Worm (Caenorhabditis elegans) whole organism, L4/young adult: ENCODE results near the gene pqn-51.

Source experiments
- W03F9.2 ChIP-seq: fragments of 150-350 bp; optimal IDR thresholded peaks from 2 replicates; lab custom pipeline; 2014; ENCODE audit warnings: missing biosample characterization, missing genetic modification characterization
- dao-5 ChIP-seq: sonication (generic microtip); optimal IDR thresholded peaks from 2 replicates; lab custom pipeline; 2016; ENCODE audit warnings: missing genotype, missing genetic modification characterization, moderate library complexity, missing compliant biosample characterization
- him-1 ChIP-seq: sonication (generic microtip); optimal IDR thresholded peaks from 2 replicates; lab custom pipeline; 2016; ENCODE audit warnings: missing genotype, missing genetic modification reagents, missing genetic modification characterization, missing compliant biosample characterization

pqn-51 gene

DNA sequence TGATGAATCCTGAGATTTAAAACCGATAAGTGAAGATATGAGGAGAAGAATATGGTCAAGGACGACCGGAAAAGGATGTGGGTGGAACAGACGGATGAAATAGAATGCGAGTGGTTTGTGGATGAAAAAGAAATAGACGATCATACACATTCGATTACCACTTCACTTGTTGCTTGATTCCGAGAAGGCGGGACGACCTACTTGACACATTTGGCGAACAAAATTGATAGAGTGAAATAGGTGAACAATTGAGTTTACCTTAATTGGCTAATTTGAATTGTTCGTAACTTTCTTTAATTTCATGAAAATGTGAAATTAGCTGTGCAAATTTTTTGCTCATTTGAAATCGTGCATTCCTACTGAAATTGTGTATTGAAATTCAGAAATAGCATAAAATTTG, 22.7 kb downstream of the pqn-51 start, which contains the start of gene Y58A7A.2:
Gene Y58A7A.2, minus strand, starts transcription at position 101 of the 400 bp plus-strand sequence.
- TF ChIP-seq W03F9.2 (tag; lab: Kevin White, UChicago) (no peak), him-1 (tag; lab: Kevin White, UChicago) (no peak), dao-5 (tag; lab: Kevin White, UChicago) (no peak)

DNA sequence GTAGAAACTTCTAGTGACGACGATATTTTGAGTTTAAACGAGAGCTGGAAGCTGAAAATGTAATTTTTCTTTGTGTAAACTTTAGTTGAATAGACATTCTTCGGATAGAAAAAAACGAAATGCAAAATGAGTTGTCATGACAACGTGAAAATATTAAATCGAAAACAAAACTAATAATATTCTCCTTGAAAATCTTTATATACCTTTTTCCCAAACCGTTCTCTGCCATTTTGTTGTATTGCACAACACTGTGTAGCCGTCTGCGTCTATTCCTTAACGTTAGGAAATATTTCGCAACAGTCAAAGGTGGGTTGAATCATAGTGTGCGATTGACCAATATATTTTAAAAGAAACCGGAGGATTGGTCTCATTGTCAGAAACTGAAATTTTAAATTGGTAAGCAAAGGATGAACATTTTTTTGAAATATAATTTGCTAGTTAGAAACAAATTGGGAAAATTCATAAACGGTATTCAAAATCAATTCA, 31.5 kb downstream of the pqn-51 start, which contains the start of gene Y58A7A.3:
Gene Y58A7A.3, minus strand, starts transcription at position 51 of the 486 bp plus-strand sequence.
- no peak for TF ChIP-seq dao-5 (tag; lab: Kevin White, UChicago)
- peak; percentile 68 for TF ChIP-seq W03F9.2 (tag; lab: Kevin White, UChicago)
- TF ChIP-seq him-1 (tag; lab: Kevin White, UChicago), result no peak

DNA sequence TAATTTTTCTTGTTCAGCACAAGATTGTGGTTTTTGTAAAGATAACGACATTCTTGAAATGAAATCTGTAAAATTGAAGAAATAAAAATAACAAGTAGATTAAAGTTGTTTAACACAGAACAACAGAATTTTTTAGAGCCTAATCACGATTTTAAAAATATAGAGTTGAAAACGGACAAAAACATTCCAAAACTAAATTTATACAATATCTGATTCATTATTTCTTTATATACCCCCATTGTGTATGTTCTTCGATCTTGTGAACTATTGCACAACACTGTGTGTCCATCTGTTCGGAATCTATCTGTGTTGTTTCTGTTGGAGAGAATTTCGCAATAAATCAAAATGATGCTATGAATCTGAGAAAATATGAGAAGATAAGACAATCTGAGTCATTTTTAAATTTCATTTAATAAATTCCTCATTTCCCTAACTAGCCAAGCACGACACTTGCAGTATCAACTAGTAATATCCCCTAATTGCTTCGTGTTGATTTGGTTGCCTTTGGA, 35.6 kb downstream of the pqn-51 start, which contains the start of gene Y58A7A.4:
Gene Y58A7A.4, minus strand, starts transcription at position 51 of the 509 bp plus-strand sequence.
- no peak for TF ChIP-seq W03F9.2 (tag; lab: Kevin White, UChicago)
- no peak for TF ChIP-seq dao-5 (tag; lab: Kevin White, UChicago)
- TF ChIP-seq him-1 (tag; lab: Kevin White, UChicago), result no peak

DNA sequence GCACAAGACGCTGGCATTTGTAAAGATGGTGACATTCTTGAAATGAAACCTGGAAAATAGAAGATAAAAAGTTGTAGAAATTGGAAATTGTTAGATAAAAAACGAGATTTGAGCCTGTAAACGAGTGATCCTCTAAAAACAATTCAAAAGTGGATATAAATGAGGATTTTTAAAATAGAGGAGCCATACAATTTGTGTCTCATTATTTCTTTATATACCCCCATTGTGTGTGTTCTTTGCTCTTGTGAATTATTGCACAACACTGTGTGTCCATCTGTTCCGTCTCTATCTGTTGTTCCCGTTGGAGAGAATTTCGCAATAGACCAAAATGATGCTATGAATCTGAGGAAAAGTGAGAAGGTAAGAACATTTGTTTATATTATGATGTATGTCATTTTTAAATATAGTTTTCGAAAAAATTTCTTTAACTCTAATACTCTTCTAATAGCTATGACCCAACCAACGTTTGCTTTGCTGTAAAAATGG, 37.6 kb downstream of the pqn-51 start, which contains the start of gene Y58A7A.5:
Gene Y58A7A.5, minus strand, starts transcription at position 51 of the 486 bp plus-strand sequence.
- no peak for TF ChIP-seq dao-5 (tag; lab: Kevin White, UChicago)
- no peak for TF ChIP-seq W03F9.2 (tag; lab: Kevin White, UChicago)
- no peak for TF ChIP-seq him-1 (tag; lab: Kevin White, UChicago)

DNA sequence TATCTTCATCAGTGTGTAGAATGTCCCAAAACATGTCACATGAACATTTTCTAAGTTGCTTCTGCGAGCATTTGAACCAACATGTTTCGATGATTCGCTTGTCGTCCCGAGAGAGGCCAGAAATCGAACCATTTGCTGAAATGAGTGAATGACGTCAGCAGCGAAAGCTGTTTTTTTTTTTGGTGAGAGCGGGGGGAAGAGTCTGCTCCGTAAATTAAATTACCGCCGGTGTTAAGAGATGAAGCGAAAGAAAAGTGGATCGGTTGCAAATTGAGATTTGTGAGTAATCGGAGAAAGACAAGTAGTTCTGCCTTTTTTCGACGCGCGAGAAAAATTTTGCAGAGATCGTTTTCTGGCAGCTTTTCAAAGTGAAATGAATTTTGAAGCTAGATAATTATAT, 38.9 kb downstream of the pqn-51 start:
- no peak for TF ChIP-seq him-1 (tag; lab: Kevin White, UChicago)
- TF ChIP-seq W03F9.2 (tag; lab: Kevin White, UChicago), result no peak
- TF ChIP-seq dao-5 (tag; lab: Kevin White, UChicago), result no peak

DNA sequence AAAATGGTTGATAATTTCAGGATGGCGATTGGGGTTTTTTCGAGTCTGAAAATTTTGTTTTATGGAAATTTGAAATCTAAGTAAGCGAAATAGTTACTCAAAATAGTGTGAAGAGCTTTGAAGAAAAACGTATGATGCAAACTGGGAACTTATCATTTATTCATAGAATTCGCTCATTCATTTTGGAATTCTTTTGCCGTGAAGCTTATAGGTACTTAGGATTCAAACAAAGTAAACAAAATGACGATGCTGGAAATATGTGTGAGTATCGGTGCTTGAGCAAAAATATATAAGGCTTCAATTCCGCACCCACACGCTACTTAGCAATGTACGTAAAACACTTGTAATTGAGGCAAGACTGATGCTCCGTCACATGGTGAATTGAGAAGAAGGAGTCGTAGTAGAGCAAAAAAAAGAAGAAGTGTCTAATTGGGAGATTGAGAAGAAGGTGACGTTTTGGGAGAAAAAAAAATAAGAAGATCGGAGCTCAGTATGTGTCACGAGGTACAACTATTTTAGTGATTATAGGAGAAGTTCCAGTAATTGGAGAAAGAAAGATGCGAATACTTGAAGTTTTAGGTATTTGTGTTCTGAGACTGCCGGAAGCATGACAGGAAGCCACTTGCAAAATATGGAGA, 40.2 kb downstream of the pqn-51 start, which contains the start of gene glb-32:
Gene glb-32, minus strand, starts transcription at position 51 of the 638 bp plus-strand sequence.
- no peak for TF ChIP-seq W03F9.2 (tag; lab: Kevin White, UChicago)

DNA sequence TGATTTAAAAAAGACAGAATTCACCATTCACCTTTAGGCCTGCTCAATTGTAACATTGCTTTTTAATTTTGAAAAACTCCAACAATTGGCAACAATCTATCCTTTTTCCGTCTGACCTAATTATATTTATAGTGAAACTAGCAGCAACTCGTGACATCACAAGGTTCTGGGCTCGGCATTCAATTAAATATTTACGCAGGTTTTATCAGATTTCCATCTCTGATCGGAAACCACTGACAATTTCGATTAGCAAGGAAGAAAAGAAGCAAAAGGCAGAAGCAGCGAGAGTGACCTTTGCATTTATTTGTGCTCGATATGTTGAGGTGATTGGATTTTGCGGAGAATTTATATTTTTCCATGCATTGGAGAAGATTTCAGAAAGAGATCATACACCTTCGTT, 41.0 kb downstream of the pqn-51 start:
- TF ChIP-seq him-1 (tag; lab: Kevin White, UChicago), result no peak
- TF ChIP-seq dao-5 (tag; lab: Kevin White, UChicago), result no peak
- no peak for TF ChIP-seq W03F9.2 (tag; lab: Kevin White, UChicago)

DNA sequence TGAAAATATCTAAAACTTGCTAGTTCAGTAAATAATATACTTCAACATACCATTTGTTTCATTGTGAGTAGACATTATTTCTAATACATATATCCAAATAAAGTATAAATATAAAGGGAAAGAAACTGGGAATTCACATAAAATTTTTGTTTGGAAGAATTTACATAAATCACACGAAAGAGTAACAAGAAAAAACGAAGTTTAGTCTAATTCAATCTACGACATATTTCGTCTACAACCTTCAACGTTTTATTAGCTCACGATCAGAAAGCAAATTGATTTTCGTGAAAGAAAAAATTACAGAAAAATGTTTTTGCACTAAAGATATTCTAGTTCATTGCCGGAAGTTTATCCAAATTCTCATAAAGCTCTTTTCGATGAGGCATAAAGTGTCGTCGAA, 47.6 kb downstream of the pqn-51 start, which contains the start of gene C04F5.2:
Gene C04F5.2, minus strand, starts transcription at position 101 of the 400 bp plus-strand sequence.
- no peak for TF ChIP-seq W03F9.2 (tag; lab: Kevin White, UChicago)
- no peak for TF ChIP-seq dao-5 (tag; lab: Kevin White, UChicago)
- TF ChIP-seq him-1 (tag; lab: Kevin White, UChicago), result no peak

DNA sequence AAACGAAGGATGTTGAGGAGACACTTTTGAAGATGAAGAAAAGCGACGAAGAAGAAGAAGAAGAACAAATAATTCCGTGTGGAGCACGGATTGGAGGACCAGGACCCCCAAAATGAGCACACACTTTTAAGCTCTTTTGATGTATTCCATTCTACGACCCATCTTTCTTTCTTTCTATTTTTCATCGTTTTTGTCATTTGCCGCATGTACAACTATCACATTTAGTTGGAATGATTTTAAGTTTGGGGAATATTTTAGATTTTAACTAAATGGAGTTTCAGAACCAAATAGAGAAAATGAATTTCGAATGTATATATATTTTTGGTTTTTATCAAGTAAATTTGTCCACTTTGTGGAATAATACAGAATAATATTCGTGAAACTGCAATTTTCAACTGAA, 49.5 kb downstream of the pqn-51 start, which contains the start of gene unc-46:
Gene unc-46, minus strand, starts transcription at position 101 of the 400 bp plus-strand sequence.
- no peak for TF ChIP-seq him-1 (tag; lab: Kevin White, UChicago)
- no peak for TF ChIP-seq dao-5 (tag; lab: Kevin White, UChicago)
- no peak for TF ChIP-seq W03F9.2 (tag; lab: Kevin White, UChicago)
